Worm (Caenorhabditis elegans) whole organism, L3 larva: ENCODE measurements around the gene snf-10.

Source experiments
- ama-1 ChIP-seq: fragments of 150-350 bp; optimal IDR thresholded peaks from 2 replicates; lab custom pipeline; 2018
- fkh-10 ChIP-seq: sonication (generic microtip); optimal IDR thresholded peaks from 2 replicates; lab custom pipeline; 2017; ENCODE audit warnings: missing biosample characterization, missing genetic modification reagents, missing genetic modification characterization
- lin-39 ChIP-seq: fragments of 150-350 bp; optimal IDR thresholded peaks from 2 replicates; lab custom pipeline; 2018; ENCODE audit warnings: missing biosample characterization, missing genetic modification reagents, missing genetic modification characterization
- nhr-77 ChIP-seq: fragments of 150-350 bp; optimal IDR thresholded peaks from 2 replicates; lab custom pipeline; 2014; ENCODE audit warnings: missing biosample characterization, missing genetic modification characterization
- unc-62 ChIP-seq: fragments of 150-350 bp; sonication (generic microtip); optimal IDR thresholded peaks from 4 replicates; lab custom pipeline; 2014; ENCODE audit warnings: missing biosample characterization, missing genetic modification reagents, missing genetic modification characterization

DNA sequence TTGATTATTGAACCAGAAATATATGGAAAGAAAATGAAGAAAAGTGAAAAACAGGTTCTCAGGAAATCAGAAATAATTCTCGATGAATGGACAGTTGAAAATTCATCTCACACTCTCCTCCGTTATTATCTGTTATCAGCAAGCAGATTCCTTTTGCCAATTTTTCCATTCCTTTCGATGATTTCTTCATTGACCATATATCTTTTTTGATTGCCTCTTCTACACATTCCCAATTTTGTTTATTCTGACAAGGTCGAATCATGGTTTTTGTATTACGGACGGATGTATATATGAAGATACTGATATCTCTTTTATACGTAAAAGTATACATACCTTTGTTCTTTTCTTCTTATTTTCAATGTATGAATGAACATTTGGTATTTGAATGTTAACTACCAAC, 20.1 kb upstream of the snf-10 start:
- no peak for TF ChIP-seq nhr-77 (tag; lab: Kevin White, UChicago)
- no peak for TF ChIP-seq ama-1 (lab: Kevin White, UChicago)
- no peak for TF ChIP-seq lin-39 (tag; lab: Kevin White, UChicago)
- TF ChIP-seq fkh-10 (GFP tag; lab: Kevin White, UChicago), result no peak
- no peak for TF ChIP-seq unc-62 (GFP tag; lab: Kevin White, UChicago)
